Worm (Caenorhabditis elegans): ENCODE results near the gene rgs-11.

The rgs-11 gene

ce11 chrX:15011526-15012274 lies 47.3 kb downstream of the rgs-11 start:
- no peak for TF ChIP-seq ztf-6 (GFP tag; IDR thresholded peaks at IDR 0.05)
- no peak for TF ChIP-seq hmg-1.2 (GFP tag; IDR thresholded peaks at IDR 0.05)
- no peak for TF ChIP-seq ama-1 (optimal IDR thresholded peaks at IDR 0.05)
- no peak for TF ChIP-seq ama-1 (GFP tag; optimal IDR thresholded peaks at IDR 0.05)
- TF ChIP-seq madf-8 (GFP tag; conservative IDR thresholded peaks at IDR 0.05): no peak
- TF ChIP-seq B0261.1 (tag; optimal IDR thresholded peaks at IDR 0.05): no peak
- no peak for TF ChIP-seq mxl-1 (tag; optimal IDR thresholded peaks at IDR 0.05)
- TF ChIP-seq snpc-1.1 (tag; optimal IDR thresholded peaks at IDR 0.05; ENCODE audit: insufficient read depth): no peak
- TF ChIP-seq repo-1 (tag; optimal IDR thresholded peaks at IDR 0.05): no peak
- TF ChIP-seq egrh-3 (GFP tag; IDR thresholded peaks at IDR 0.05): no peak
- TF ChIP-seq lsl-1 (GFP tag; optimal IDR thresholded peaks at IDR 0.05): no peak
- TF ChIP-seq ceh-100 (GFP tag; IDR thresholded peaks at IDR 0.05): no peak
- no peak for TF ChIP-seq ets-4 (GFP tag; optimal IDR thresholded peaks at IDR 0.05)
- no peak for TF ChIP-seq cebp-1 (GFP tag; IDR thresholded peaks at IDR 0.05)
- no peak for TF ChIP-seq cebp-1 (tag; optimal IDR thresholded peaks at IDR 0.05)
- no peak for TF ChIP-seq zim-3 (tag; optimal IDR thresholded peaks at IDR 0.05)
- TF ChIP-seq xnd-1 (tag; optimal IDR thresholded peaks at IDR 0.05): no peak
- TF ChIP-seq die-1 (tag; optimal IDR thresholded peaks at IDR 0.05): no peak
- no peak for TF ChIP-seq mel-28 (tag; optimal IDR thresholded peaks at IDR 0.05; ENCODE audit: borderline replicate concordance)
- no peak for TF ChIP-seq gei-17 (GFP tag; optimal IDR thresholded peaks at IDR 0.05)
- TF ChIP-seq sdz-38 (tag; optimal IDR thresholded peaks at IDR 0.05): no peak
- no peak for TF ChIP-seq D2030.7 (GFP tag; IDR thresholded peaks at IDR 0.05)

- TF ChIP-seq madf-10 (tag; optimal IDR thresholded peaks at IDR 0.05) (no peak), egrh-3 (GFP tag; IDR thresholded peaks at IDR 0.05) (no peak), ceh-79 (tag; optimal IDR thresholded peaks at IDR 0.05) (no peak), lir-1 (GFP tag; conservative IDR thresholded peaks at IDR 0.05) (no peak), him-1 (tag; optimal IDR thresholded peaks at IDR 0.05) (no peak), zfh-2 (GFP tag; conservative IDR thresholded peaks at IDR 0.05) (no peak), F37B4.10 (GFP tag; IDR thresholded peaks at IDR 0.05) (no peak), bed-1 (GFP tag; IDR thresholded peaks at IDR 0.05) (no peak), lin-26 (GFP tag; IDR thresholded peaks at IDR 0.05) (no peak), nfya-2 (GFP tag; IDR thresholded peaks at IDR 0.05) (no peak)
These were observed 49.6 kb downstream of the rgs-11 start for ce11 chrX:15013941-15014453.

Measured in whole organism, young adult.